Fruit fly (Drosophila melanogaster): ENCODE results near the gene CG11134.
A peak's percentile ranks its signal among the peaks of the same experiment; 100 is the strongest.

The CG11134 gene

DNA sequence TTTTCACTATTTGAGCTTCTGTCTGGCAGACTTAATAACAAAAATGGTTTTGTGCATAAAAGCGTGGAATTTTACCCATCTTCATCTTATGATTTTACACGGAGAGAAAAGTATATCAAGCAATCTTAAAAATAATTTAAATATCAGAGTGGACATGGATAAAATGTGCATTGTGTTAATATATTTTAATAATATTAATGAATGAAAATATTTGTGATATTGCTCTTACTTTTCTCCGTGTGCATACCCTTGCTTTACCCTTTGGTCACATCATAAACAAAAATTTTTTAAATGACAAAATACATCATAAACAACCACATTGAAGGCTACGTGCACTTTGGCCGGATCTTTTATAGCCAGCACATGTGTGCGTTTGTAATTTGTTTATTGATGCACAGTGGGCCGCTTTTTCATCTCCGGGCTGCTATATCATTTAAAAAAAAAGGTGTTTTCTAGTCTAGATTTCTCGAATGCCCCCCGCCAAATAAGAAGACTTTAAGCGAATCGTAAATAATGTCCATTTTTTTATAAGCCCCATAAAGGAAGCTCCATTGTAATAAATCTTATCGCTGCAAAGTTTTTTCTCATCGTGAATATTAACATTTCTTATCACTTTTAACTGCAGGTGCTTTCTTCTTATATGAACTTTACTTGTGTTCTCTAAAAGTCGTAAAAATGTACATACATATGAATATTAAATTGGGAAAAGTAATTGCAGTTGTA lies 26.8 kb downstream of the CG11134 start (continued):
- TF ChIP-seq CG8388 (GFP tag; optimal IDR thresholded peaks at IDR 0.05): peak; percentile 54
- peak; percentile 8 for TF ChIP-seq shn (GFP tag; optimal IDR thresholded peaks at IDR 0.05)
- TF ChIP-seq Xrp1 (GFP tag; IDR thresholded peaks at IDR 0.05): peak; percentile 57
- TF ChIP-seq cas (GFP tag; IDR thresholded peaks at IDR 0.05): 0 out of 2 replicates have a peak, but pooled peaks have one; percentile 8
- peak; percentile 8 for TF ChIP-seq HmgZ (tag; optimal IDR thresholded peaks at IDR 0.05)
- peak; percentile 49 for TF ChIP-seq CG6689 (GFP tag; IDR thresholded peaks at IDR 0.05)
- peak; percentile 79 for TF ChIP-seq Sox102F (GFP tag; optimal IDR thresholded peaks at IDR 0.05)
- TF ChIP-seq D19A (tag; optimal IDR thresholded peaks at IDR 0.05): peak; percentile 46
- TF ChIP-seq cg (GFP tag; optimal IDR thresholded peaks at IDR 0.05): no peak
- TF ChIP-seq ewg (GFP tag; optimal IDR thresholded peaks at IDR 0.05): peak; percentile 2
- peak in 1 of 2 experiments; percentile 65 for TF ChIP-seq bsh (GFP tag; optimal IDR thresholded peaks at IDR 0.05)
- no peak for TF ChIP-seq pfk (GFP tag; optimal IDR thresholded peaks at IDR 0.05)
- TF ChIP-seq zen (tag; optimal IDR thresholded peaks at IDR 0.05): no peak
- peak; percentile 8; the same call in 1 of the 2 replicates for TF ChIP-seq Rx (GFP tag; IDR thresholded peaks at IDR 0.05)
- no peak for TF ChIP-seq aop (GFP tag; IDR thresholded peaks at IDR 0.05)
- peak; percentile 56; the same call in 1 of the 3 replicates for TF ChIP-seq CG34422 (GFP tag; IDR thresholded peaks at IDR 0.05)
- TF ChIP-seq MTF-1 (GFP tag; optimal IDR thresholded peaks at IDR 0.05; ENCODE audit: borderline replicate concordance): no peak
- peak; percentile 72 for TF ChIP-seq CG15269 (tag; optimal IDR thresholded peaks at IDR 0.05)
- TF ChIP-seq Drgx (GFP tag; IDR thresholded peaks at IDR 0.05): peak; percentile 69
- no peak for TF ChIP-seq bowl (GFP tag; IDR thresholded peaks at IDR 0.05)
- TF ChIP-seq corto (GFP tag; optimal IDR thresholded peaks at IDR 0.05): no peak
- TF ChIP-seq CG5180 (GFP tag; optimal IDR thresholded peaks at IDR 0.05): peak; percentile 14
- TF ChIP-seq YL-1 (GFP tag; optimal IDR thresholded peaks at IDR 0.05): no peak
- no peak for TF ChIP-seq pum (GFP tag; optimal IDR thresholded peaks at IDR 0.05)
- TF ChIP-seq CG10654 (GFP tag; optimal IDR thresholded peaks at IDR 0.05): no peak
- TF ChIP-seq E2f2 (GFP tag; IDR thresholded peaks at IDR 0.05): peak; percentile 43; the same call in 1 of the 2 replicates
- peak; percentile 18 for TF ChIP-seq CG12219 (GFP tag; optimal IDR thresholded peaks at IDR 0.05)
- TF ChIP-seq bcd (GFP tag; optimal IDR thresholded peaks at IDR 0.05): peak; percentile 13
- peak; percentile 66 for TF ChIP-seq CG2712 (tag; optimal IDR thresholded peaks at IDR 0.05)
- TF ChIP-seq CG9437 (GFP tag; optimal IDR thresholded peaks at IDR 0.05): peak; percentile 39
- TF ChIP-seq Fer3 (tag; optimal IDR thresholded peaks at IDR 0.05): peak; percentile 36
- peak; percentile 44 for TF ChIP-seq CG31441 (GFP tag; IDR thresholded peaks at IDR 0.05)
- TF ChIP-seq Nf-YA (GFP tag; IDR thresholded peaks at IDR 0.05): 0 out of 2 replicates have a peak, but pooled peaks have one; percentile 46
- TF ChIP-seq otp (GFP tag; IDR thresholded peaks at IDR 0.05): peak; percentile 46; the same call in 1 of the 3 replicates
- TF ChIP-seq sqz (GFP tag; optimal IDR thresholded peaks at IDR 0.05): peak; percentile 11
- TF ChIP-seq Sry-δ (GFP tag; optimal IDR thresholded peaks at IDR 0.05): no peak
- TF ChIP-seq CG11247 (GFP tag; IDR thresholded peaks at IDR 0.05): peak; percentile 19; the same call in 1 of the 2 replicates
- no peak for TF ChIP-seq pnt (GFP tag; optimal IDR thresholded peaks at IDR 0.05)
- TF ChIP-seq CG1233 (GFP tag; optimal IDR thresholded peaks at IDR 0.05): peak; percentile 27
- no peak for TF ChIP-seq CG13624 (GFP tag; optimal IDR thresholded peaks at IDR 0.05)
- no peak for TF ChIP-seq B-H2 (GFP tag; optimal IDR thresholded peaks at IDR 0.05)
- no peak for TF ChIP-seq Ravus (GFP tag; IDR thresholded peaks at IDR 0.05)
- peak; percentile 49 for TF ChIP-seq CG18262 (tag; optimal IDR thresholded peaks at IDR 0.05)
- TF ChIP-seq CG18476 (GFP tag; optimal IDR thresholded peaks at IDR 0.05): peak; percentile 11
- peak; percentile 44; the same call in 1 of the 3 replicates for TF ChIP-seq B-H1 (GFP tag; IDR thresholded peaks at IDR 0.05)
- TF ChIP-seq sens (GFP tag): peak; percentile 81
- peak; percentile 28; the same call in 1 of the 2 replicates for TF ChIP-seq chm (GFP tag; IDR thresholded peaks at IDR 0.05)
- TF ChIP-seq gem (tag; optimal IDR thresholded peaks at IDR 0.05): peak; percentile 75
- peak; percentile 45 for TF ChIP-seq Fer1 (GFP tag; optimal IDR thresholded peaks at IDR 0.05)

Measured in whole organism, embryonic.